Fruit fly (Drosophila melanogaster) whole organism, embryonic: ENCODE results near the gene CG31960.

ENCODE experiments used
- Atf6 ChIP-seq: fragments of 200-800 bp; sonication (Bioruptor generic); IDR thresholded peaks from 2 replicates; pipeline ENCODE4 v1.3.6; 2022; ENCODE audit warnings: missing biosample characterization, missing genetic modification characterization
- Blimp-1 ChIP-seq: fragments of 200-800 bp; sonication (Bioruptor generic); optimal IDR thresholded peaks from 3 replicates; lab custom pipeline; 2018; ENCODE audit warnings: missing biosample characterization, missing genetic modification characterization, mild to moderate bottlenecking, moderate library complexity, missing genetic modification reagents
- CG12769 ChIP-seq: fragments of 200-800 bp; sonication (Bioruptor generic); optimal IDR thresholded peaks from 2 replicates; lab custom pipeline; 2019; ENCODE audit warnings: missing biosample characterization, mild to moderate bottlenecking, missing genetic modification characterization, moderate library complexity
- CG14965 ChIP-seq: fragments of 200-800 bp; sonication (Bioruptor generic); optimal IDR thresholded peaks from 2 replicates; lab custom pipeline; 2016; ENCODE audit warnings: missing biosample characterization, missing genetic modification characterization, borderline replicate concordance
- CG15479 ChIP-seq: fragments of 200-800 bp; sonication (Bioruptor generic); optimal IDR thresholded peaks from 3 replicates; lab custom pipeline; 2019; ENCODE audit warnings: missing biosample characterization, mild to moderate bottlenecking, missing genetic modification characterization, moderate library complexity
- CG1602 ChIP-seq: fragments of 200-800 bp; sonication (Bioruptor generic); optimal IDR thresholded peaks from 3 replicates; lab custom pipeline; 2016; ENCODE audit warnings: missing biosample characterization, missing genetic modification characterization
- CG16815 ChIP-seq: fragments of 200-800 bp; sonication (Bioruptor generic); optimal IDR thresholded peaks from 3 replicates; lab custom pipeline; 2017; ENCODE audit warnings: missing biosample characterization, mild to moderate bottlenecking, missing genetic modification characterization
- CG17328 ChIP-seq: fragments of 200-800 bp; sonication (Bioruptor generic); IDR thresholded peaks from 2 replicates; pipeline ENCODE4 v1.3.6; 2022; ENCODE audit warnings: missing biosample characterization, missing genetic modification characterization
- CG17361 ChIP-seq: fragments of 200-800 bp; sonication (Bioruptor generic); IDR thresholded peaks from 3 replicates; pipeline ENCODE4 v1.3.6; 2022; ENCODE audit warnings: missing biosample characterization, missing genetic modification characterization
- CG17802 ChIP-seq: fragments of 200-800 bp; sonication (Bioruptor generic); optimal IDR thresholded peaks from 2 replicates; lab custom pipeline; 2018; ENCODE audit warnings: missing biosample characterization, mild to moderate bottlenecking, missing genetic modification characterization, moderate library complexity
- CG18262 ChIP-seq: fragments of 200-800 bp; optimal IDR thresholded peaks from 3 replicates; lab custom pipeline; 2019; ENCODE audit warnings: missing biosample characterization, mild to moderate bottlenecking, missing genetic modification characterization, moderate library complexity
- CG2129 ChIP-seq: fragments of 200-800 bp; sonication (Bioruptor generic); IDR thresholded peaks from 2 replicates; pipeline ENCODE4 v1.3.6; 2022; ENCODE audit warnings: missing biosample characterization, missing genetic modification characterization; ENCODE audit not compliant: partially characterized antibody
- CG30431 ChIP-seq: fragments of 200-800 bp; sonication (Bioruptor generic); optimal IDR thresholded peaks from 2 replicates; lab custom pipeline; 2017; ENCODE audit warnings: missing biosample characterization, missing genetic modification characterization
- CG31224 ChIP-seq: fragments of 200-800 bp; sonication (Bioruptor generic); IDR thresholded peaks from 2 replicates; pipeline ENCODE4 v1.3.6; 2022; ENCODE audit warnings: missing biosample characterization, missing genetic modification characterization
- CG33557 ChIP-seq: fragments of 200-800 bp; sonication (Bioruptor generic); optimal IDR thresholded peaks from 2 replicates; lab custom pipeline; 2019; ENCODE audit warnings: missing biosample characterization, mild to moderate bottlenecking, missing genetic modification characterization, moderate library complexity
- CG4424 ChIP-seq: fragments of 200-800 bp; sonication (Bioruptor generic); optimal IDR thresholded peaks from 3 replicates; lab custom pipeline; 2016; ENCODE audit warnings: missing biosample characterization, missing genetic modification characterization
- CG4730 ChIP-seq: fragments of 200-800 bp; sonication (Bioruptor generic); IDR thresholded peaks from 2 replicates; pipeline ENCODE4 v1.3.6; 2022; ENCODE audit warnings: missing biosample characterization, missing genetic modification characterization
- CG5180 ChIP-seq: fragments of 200-800 bp; sonication (Bioruptor generic); optimal IDR thresholded peaks from 3 replicates; lab custom pipeline; 2017; ENCODE audit warnings: missing biosample characterization, missing genetic modification characterization, mild to moderate bottlenecking, moderate library complexity, missing genetic modification reagents
- CG7839 ChIP-seq: fragments of 200-800 bp; sonication (Bioruptor generic); optimal IDR thresholded peaks from 3 replicates; lab custom pipeline; 2018; ENCODE audit warnings: missing biosample characterization, mild to moderate bottlenecking, missing genetic modification characterization, moderate library complexity
- CG7963 ChIP-seq: fragments of 200-800 bp; sonication (Bioruptor generic); IDR thresholded peaks from 3 replicates; pipeline ENCODE4 v1.3.6; 2022; ENCODE audit warnings: missing biosample characterization, missing genetic modification characterization; ENCODE audit not compliant: partially characterized antibody
- CG8290 ChIP-seq, 3 experiments: fragments of 200-800 bp; sonication (Bioruptor generic); optimal IDR thresholded peaks; 2 replicates each; lab custom pipeline; 2016 to 2019; ENCODE audit warnings: missing biosample characterization in 3 of 3, missing genetic modification characterization in 3 of 3, mild to moderate bottlenecking in 2 of 3, moderate library complexity in 1 of 3
- CkIIα-i1 ChIP-seq: fragments of 200-800 bp; sonication (Bioruptor generic); IDR thresholded peaks from 2 replicates; pipeline ENCODE4 v1.3.6; 2022; ENCODE audit warnings: missing biosample characterization, missing genetic modification characterization
- Dek ChIP-seq: fragments of 200-800 bp; sonication (Bioruptor generic); optimal IDR thresholded peaks from 3 replicates; lab custom pipeline; 2019; ENCODE audit warnings: missing biosample characterization, mild to moderate bottlenecking, missing genetic modification characterization, moderate library complexity
- Doc2 ChIP-seq: fragments of 200-800 bp; sonication (Bioruptor generic); IDR thresholded peaks from 2 replicates; pipeline ENCODE4 v1.3.6; 2022; ENCODE audit warnings: missing biosample characterization, missing genetic modification characterization
- HLH4C ChIP-seq: fragments of 200-800 bp; sonication (Bioruptor generic); IDR thresholded peaks from 3 replicates; pipeline ENCODE4 v1.3.6; 2022; ENCODE audit warnings: missing biosample characterization, missing genetic modification characterization; ENCODE audit not compliant: partially characterized antibody
- Hr51 ChIP-seq, 2 experiments: fragments of 200-800 bp; sonication (Bioruptor generic); optimal IDR thresholded peaks; 2 replicates in 1 of 2; 3 replicates in 1 of 2; lab custom pipeline; 2016 to 2018; ENCODE audit warnings: missing biosample characterization in 2 of 2, missing genetic modification characterization in 2 of 2, mild to moderate bottlenecking in 1 of 2, moderate library complexity in 1 of 2
- NK7.1 ChIP-seq: fragments of 200-800 bp; sonication (Bioruptor generic); optimal IDR thresholded peaks from 3 replicates; lab custom pipeline; 2016; ENCODE audit warnings: missing biosample characterization, missing genetic modification characterization
- Neu2 ChIP-seq: fragments of 200-800 bp; sonication (Bioruptor generic); optimal IDR thresholded peaks from 3 replicates; lab custom pipeline; 2016; ENCODE audit warnings: missing biosample characterization, missing genetic modification characterization, borderline replicate concordance
- Nf-YC ChIP-seq: fragments of 200-800 bp; optimal IDR thresholded peaks from 3 replicates; lab custom pipeline; 2019; ENCODE audit warnings: missing biosample characterization, mild to moderate bottlenecking, missing genetic modification characterization, moderate library complexity
- Pdp1 ChIP-seq, 2 experiments: fragments of 200-800 bp; sonication (Bioruptor generic); optimal IDR thresholded peaks; 3 replicates each; lab custom pipeline; 2016; ENCODE audit warnings: missing biosample characterization in 2 of 2, missing genetic modification characterization in 2 of 2, mild to moderate bottlenecking in 1 of 2, moderate library complexity in 1 of 2
- Scr ChIP-seq: fragments of 200-800 bp; sonication (Bioruptor generic); IDR thresholded peaks from 2 replicates; pipeline ENCODE4 v1.3.6; 2022; ENCODE audit warnings: missing biosample characterization, missing genetic modification characterization; ENCODE audit not compliant: partially characterized antibody
- Six4 ChIP-seq: fragments of 200-800 bp; sonication (Bioruptor generic); optimal IDR thresholded peaks from 2 replicates; lab custom pipeline; 2016; ENCODE audit warnings: missing biosample characterization, missing genetic modification characterization
- Ssrp ChIP-seq: fragments of 200-800 bp; sonication (Bioruptor generic); optimal IDR thresholded peaks from 2 replicates; lab custom pipeline; 2018; ENCODE audit warnings: missing biosample characterization, mild to moderate bottlenecking, missing genetic modification characterization, moderate library complexity
- Xbp1 ChIP-seq: fragments of 200-800 bp; sonication (Bioruptor generic); optimal IDR thresholded peaks from 3 replicates; lab custom pipeline; 2016; ENCODE audit warnings: missing biosample characterization, mild to moderate bottlenecking, missing genetic modification characterization
- ac ChIP-seq: fragments of 200-800 bp; sonication (Bioruptor generic); optimal IDR thresholded peaks from 3 replicates; lab custom pipeline; 2017; ENCODE audit warnings: missing biosample characterization, mild to moderate bottlenecking, missing genetic modification characterization
- ara ChIP-seq: fragments of 200-800 bp; sonication (Bioruptor generic); IDR thresholded peaks from 2 replicates; pipeline ENCODE4 v1.3.6; 2022; ENCODE audit warnings: missing biosample characterization, missing genetic modification characterization
- corto ChIP-seq: fragments of 200-800 bp; sonication (Bioruptor generic); optimal IDR thresholded peaks from 2 replicates; lab custom pipeline; 2016; ENCODE audit warnings: missing biosample characterization, mild to moderate bottlenecking, missing genetic modification characterization, moderate library complexity
- exex ChIP-seq: fragments of 200-800 bp; sonication (Bioruptor generic); optimal IDR thresholded peaks from 4 replicates; lab custom pipeline; 2018; ENCODE audit warnings: missing biosample characterization, mild to moderate bottlenecking, missing genetic modification characterization, moderate library complexity
- fru ChIP-seq: fragments of >200 bp; optimal IDR thresholded peaks from 2 replicates; lab custom pipeline; 2017
- gem ChIP-seq: fragments of 200-800 bp; sonication (Bioruptor generic); optimal IDR thresholded peaks from 2 replicates; lab custom pipeline; 2019; ENCODE audit warnings: missing biosample characterization, mild to moderate bottlenecking, missing genetic modification characterization, moderate library complexity
- org-1 ChIP-seq: fragments of 200-800 bp; sonication (Bioruptor generic); optimal IDR thresholded peaks from 2 replicates; lab custom pipeline; 2017; ENCODE audit warnings: missing biosample characterization, missing genetic modification characterization
- rib ChIP-seq: fragments of 200-800 bp; sonication (Bioruptor generic); IDR thresholded peaks from 2 replicates; pipeline ENCODE4 v1.3.6; 2022; ENCODE audit warnings: missing biosample characterization, missing genetic modification characterization
- ro ChIP-seq: fragments of 200-800 bp; sonication (Bioruptor generic); IDR thresholded peaks from 2 replicates; pipeline ENCODE4 v1.3.6; 2022; ENCODE audit warnings: missing biosample characterization, missing genetic modification characterization
- row ChIP-seq: fragments of 200-800 bp; sonication (Bioruptor generic); IDR thresholded peaks from 3 replicates; pipeline ENCODE4 v1.3.6; 2022; ENCODE audit warnings: missing biosample characterization, missing genetic modification characterization
- sens ChIP-seq: fragments of 200-800 bp; sonication (Bioruptor generic); peaks from one replicate; lab custom pipeline; 2016; ENCODE audit warnings: missing biosample characterization, missing genetic modification characterization
- sens-2 ChIP-seq: fragments of 200-800 bp; sonication (Bioruptor generic); IDR thresholded peaks from 2 replicates; pipeline ENCODE4 v1.3.6; 2022; ENCODE audit warnings: missing biosample characterization, missing genetic modification characterization
- tio ChIP-seq: fragments of 200-800 bp; sonication (Bioruptor generic); optimal IDR thresholded peaks from 2 replicates; lab custom pipeline; 2017; ENCODE audit warnings: missing biosample characterization, missing genetic modification characterization, inconsistent platforms
- twi ChIP-seq: fragments of 200-800 bp; optimal IDR thresholded peaks from 2 replicates; lab custom pipeline; 2019; ENCODE audit warnings: missing biosample characterization, mild to moderate bottlenecking, missing genetic modification characterization, moderate library complexity
- zen ChIP-seq: fragments of 200-800 bp; sonication (Bioruptor generic); optimal IDR thresholded peaks from 3 replicates; lab custom pipeline; 2018; ENCODE audit warnings: missing biosample characterization, mild to moderate bottlenecking, missing genetic modification characterization, moderate library complexity
- zfh2 ChIP-seq: fragments of 200-800 bp; sonication (Bioruptor generic); optimal IDR thresholded peaks from 2 replicates; lab custom pipeline; 2016; ENCODE audit warnings: missing biosample characterization, missing genetic modification characterization

The CG31960 gene

DNA sequence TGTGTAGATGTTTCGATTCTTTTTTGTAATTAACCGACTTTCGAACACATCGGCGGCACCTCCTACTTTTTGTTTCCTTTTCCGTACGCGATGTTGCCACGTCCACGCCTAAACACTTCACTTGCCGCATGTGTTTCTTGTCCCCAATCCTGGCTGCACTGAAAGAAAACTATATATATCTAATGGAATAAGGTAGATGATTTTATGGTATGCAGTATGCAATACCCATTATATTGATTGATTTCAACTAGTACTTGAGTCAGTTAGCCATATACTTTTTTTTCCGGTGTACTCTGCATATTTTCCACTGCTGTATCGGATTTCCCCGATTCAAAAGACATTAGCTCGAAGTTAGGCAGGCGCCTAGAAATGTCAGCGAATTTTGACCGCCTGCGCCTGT, 34.2 kb downstream of the CG31960 start (continued):
- TF ChIP-seq CG2129 (GFP tag; lab: Robert Waterston, UW) (no peak), sens (peak; percentile 67), Xbp1 (no peak), sens-2 (GFP tag; lab: Robert Waterston, UW) (no peak), ara (GFP tag; lab: Robert Waterston, UW) (peak; percentile 66), zen (tag; lab: Kevin White, UChicago) (peak; percentile 74), CG31224 (no peak), gem (tag; lab: Kevin White, UChicago) (peak; percentile 42), CG16815 (GFP tag; lab: Kevin White, UChicago) (peak; percentile 22), Doc2 (GFP tag; lab: Robert Waterston, UW) (no peak), CG14965 (no peak), ac (GFP tag; lab: Kevin White, UChicago) (peak; percentile 61), Blimp-1 (GFP tag; lab: Kevin White, UChicago) (no peak), Atf6 (GFP tag; lab: Robert Waterston, UW) (no peak), twi (peak; percentile 94), CG17802 (tag; lab: Kevin White, UChicago) (no peak), CG18262 (tag; lab: Kevin White, UChicago) (peak; percentile 58), Six4 (GFP tag; lab: Kevin White, UChicago) (peak; percentile 33), CG17328 (GFP tag; lab: Robert Waterston, UW) (peak; percentile 48; the same call in 1 of the 2 replicates), Neu2 (GFP tag; lab: Kevin White, UChicago) (no peak), CG33557 (GFP tag; lab: Kevin White, UChicago) (peak; percentile 26), NK7.1 (GFP tag; lab: Kevin White, UChicago) (no peak), Ssrp (tag; lab: Kevin White, UChicago) (peak; percentile 38), CkIIα-i1 (GFP tag; lab: Robert Waterston, UW) (no peak), Nf-YC (tag; lab: Kevin White, UChicago) (no peak), fru (lab: Kevin White, UChicago) (no peak), CG17361 (0 out of 3 replicates have a peak, but pooled peaks have one; percentile 26), HLH4C (GFP tag; lab: Robert Waterston, UW) (no peak), zfh2 (GFP tag; lab: Kevin White, UChicago) (no peak), CG7839 (tag; lab: Kevin White, UChicago) (no peak), CG1602 (no peak), CG15479 (GFP tag; lab: Kevin White, UChicago) (no peak), rib (GFP tag; lab: Robert Waterston, UW) (no peak), exex (tag; lab: Kevin White, UChicago) (no peak), Hr51 (GFP tag; optimal IDR thresholded peaks at IDR 0.05; lab: Kevin White, UChicago) (no peak), CG8290 (GFP tag; optimal IDR thresholded peaks at IDR 0.05; lab: Kevin White, UChicago) (no peak), CG8290 (tag; optimal IDR thresholded peaks at IDR 0.05; lab: Kevin White, UChicago) (no peak), CG4424 (peak; percentile 15), corto (GFP tag; lab: Kevin White, UChicago) (no peak), ro (no peak), CG5180 (GFP tag; lab: Kevin White, UChicago) (no peak), CG12769 (no peak), Scr (no peak), row (GFP tag; lab: Robert Waterston, UW) (peak; percentile 49; the same call in 2 of the 3 replicates), CG4730 (GFP tag; lab: Robert Waterston, UW) (no peak), org-1 (GFP tag; lab: Kevin White, UChicago) (no peak), CG7963 (GFP tag; lab: Robert Waterston, UW) (no peak), Pdp1 (GFP tag; optimal IDR thresholded peaks at IDR 0.05; lab: Kevin White, UChicago) (no peak), Dek (tag; lab: Kevin White, UChicago) (no peak), CG30431 (peak; percentile 24), tio (GFP tag; lab: Kevin White, UChicago) (no peak)
